Worm (Caenorhabditis elegans): ENCODE measurements around the gene C35D6.13.
A peak's percentile ranks its signal among the peaks of the same experiment; 100 is the strongest.

C35D6.13 gene

ce11 chrIV:16380278-16380677 is 43.5 kb downstream of the C35D6.13 start:
- TF ChIP-seq skn-1 (tag; optimal IDR thresholded peaks at IDR 0.05) (no peak), eor-1 (tag; optimal IDR thresholded peaks at IDR 0.05) (no peak), elt-2 (tag; optimal IDR thresholded peaks at IDR 0.05) (no peak), ceh-16 (tag; optimal IDR thresholded peaks at IDR 0.05) (no peak), nhr-76 (tag; optimal IDR thresholded peaks at IDR 0.05) (no peak), jun-1 (tag; optimal IDR thresholded peaks at IDR 0.05) (no peak), nhr-11 (tag; optimal IDR thresholded peaks at IDR 0.05) (no peak)

ce11 chrIV:16380937-16381336 is 44.1 kb downstream of the C35D6.13 start:
- no peak for TF ChIP-seq hmg-11 (tag; optimal IDR thresholded peaks at IDR 0.05)
- no peak for TF ChIP-seq egl-27 (tag; optimal IDR thresholded peaks at IDR 0.05)
- TF ChIP-seq nhr-28 (tag; optimal IDR thresholded peaks at IDR 0.05) = no peak
- no peak for TF ChIP-seq mml-1 (tag; optimal IDR thresholded peaks at IDR 0.05)
- TF ChIP-seq unc-62 (GFP tag; optimal IDR thresholded peaks at IDR 0.05) = no peak
- no peak for TF ChIP-seq nhr-12 (tag; optimal IDR thresholded peaks at IDR 0.05)
- TF ChIP-seq fkh-2 (tag; optimal IDR thresholded peaks at IDR 0.05) = no peak
- TF ChIP-seq pha-4 (tag; optimal IDR thresholded peaks at IDR 0.05) = no peak
- no peak for TF ChIP-seq nhr-237 (tag; optimal IDR thresholded peaks at IDR 0.05)
- TF ChIP-seq R02D3.7 (tag; optimal IDR thresholded peaks at IDR 0.05) = no peak
- no peak for TF ChIP-seq pqm-1 (tag; optimal IDR thresholded peaks at IDR 0.05)

DNA sequence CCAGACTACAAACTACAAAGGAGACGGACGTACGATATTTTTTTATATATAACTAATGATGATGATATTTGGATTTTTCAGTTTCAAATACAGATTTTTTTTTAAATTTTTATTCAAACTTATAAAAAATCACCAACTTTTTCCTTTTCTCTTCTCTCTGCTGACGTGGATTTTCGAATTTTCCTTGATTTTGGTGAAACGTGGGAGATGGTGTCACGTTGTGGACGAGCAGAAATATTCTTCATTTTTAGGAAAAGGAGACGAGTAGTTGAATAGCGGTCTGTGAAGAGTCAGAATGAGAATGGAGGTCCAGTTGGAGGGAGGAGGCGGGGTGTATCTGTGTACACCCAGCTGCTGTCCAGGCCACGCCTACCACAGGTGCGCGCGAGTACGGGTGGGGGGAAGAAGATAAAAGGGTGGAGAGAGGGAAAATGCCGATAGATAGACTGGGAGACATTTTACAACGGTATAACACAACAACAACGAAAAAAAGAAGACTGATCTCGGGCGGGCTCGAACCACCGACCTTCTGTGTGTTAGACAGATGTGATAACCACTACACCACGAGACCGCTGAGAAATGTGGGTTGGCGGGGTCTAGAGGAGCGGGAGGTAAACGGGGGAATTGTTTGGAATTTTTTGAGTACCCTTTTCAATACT is 45.2 kb downstream of the C35D6.13 start, which contains the start of gene Y7A9D.1:
TSS of gene Y7A9D.1 (minus strand) at position 283 of the 659 bp plus-strand sequence.
- TF ChIP-seq nhr-77 (tag; optimal IDR thresholded peaks at IDR 0.05) (no peak), unc-39 (tag; optimal IDR thresholded peaks at IDR 0.05) (peak; percentile 5), ZK546.5 (tag; optimal IDR thresholded peaks at IDR 0.05) (no peak), ama-1 (optimal IDR thresholded peaks at IDR 0.05) (no peak), ceh-9 (tag; optimal IDR thresholded peaks at IDR 0.05) (no peak), nhr-28 (tag; optimal IDR thresholded peaks at IDR 0.05) (no peak), ztf-4 (tag; optimal IDR thresholded peaks at IDR 0.05) (no peak), pha-4 (tag; optimal IDR thresholded peaks at IDR 0.05) (peak; percentile 35), aly-2 (tag; optimal IDR thresholded peaks at IDR 0.05) (no peak), elt-1 (tag; optimal IDR thresholded peaks at IDR 0.05) (no peak), ceh-28 (tag; optimal IDR thresholded peaks at IDR 0.05) (no peak), tbx-2 (tag; optimal IDR thresholded peaks at IDR 0.05) (peak; percentile 18), eor-1 (tag; optimal IDR thresholded peaks at IDR 0.05) (no peak), nhr-11 (tag; optimal IDR thresholded peaks at IDR 0.05) (no peak), egl-27 (tag; optimal IDR thresholded peaks at IDR 0.05) (peak; percentile 1), ztf-11 (tag; optimal IDR thresholded peaks at IDR 0.05) (no peak), nfya-1 (tag; optimal IDR thresholded peaks at IDR 0.05; ENCODE audit: insufficient read depth) (peak; percentile 55), nhr-23 (tag; optimal IDR thresholded peaks at IDR 0.05) (no peak), sea-2 (GFP tag; optimal IDR thresholded peaks at IDR 0.05) (no peak), skn-1 (tag; optimal IDR thresholded peaks at IDR 0.05) (peak; percentile 53), pqm-1 (tag; optimal IDR thresholded peaks at IDR 0.05) (no peak), nhr-76 (tag; optimal IDR thresholded peaks at IDR 0.05) (no peak), nhr-12 (tag; optimal IDR thresholded peaks at IDR 0.05) (no peak), jun-1 (tag; optimal IDR thresholded peaks at IDR 0.05) (no peak), fkh-2 (tag; optimal IDR thresholded peaks at IDR 0.05) (no peak), fos-1 (tag; optimal IDR thresholded peaks at IDR 0.05) (no peak), ceh-16 (tag; optimal IDR thresholded peaks at IDR 0.05) (no peak), hmg-11 (tag; optimal IDR thresholded peaks at IDR 0.05) (peak; percentile 65), nhr-43 (tag; optimal IDR thresholded peaks at IDR 0.05; ENCODE audit: poor library complexity, severe bottlenecking) (peak; percentile 37), unc-62 (GFP tag; optimal IDR thresholded peaks at IDR 0.05) (no peak), nhr-67 (tag; optimal IDR thresholded peaks at IDR 0.05) (no peak), daf-12 (tag; optimal IDR thresholded peaks at IDR 0.05) (no peak), mml-1 (tag; optimal IDR thresholded peaks at IDR 0.05) (no peak), R02D3.7 (tag; optimal IDR thresholded peaks at IDR 0.05) (no peak), lin-15B (tag; optimal IDR thresholded peaks at IDR 0.05) (no peak), snpc-4 (tag; optimal IDR thresholded peaks at IDR 0.05) (peak; percentile 70), ceh-82 (tag; optimal IDR thresholded peaks at IDR 0.05) (no peak), fkh-10 (GFP tag; optimal IDR thresholded peaks at IDR 0.05) (no peak), lin-39 (tag; optimal IDR thresholded peaks at IDR 0.05) (peak; percentile 39), nhr-25 (tag; optimal IDR thresholded peaks at IDR 0.05) (peak; percentile 29), nhr-237 (tag; optimal IDR thresholded peaks at IDR 0.05) (no peak), zag-1 (tag; optimal IDR thresholded peaks at IDR 0.05) (no peak), mdl-1 (tag; optimal IDR thresholded peaks at IDR 0.05) (no peak), elt-3 (tag; optimal IDR thresholded peaks at IDR 0.05) (no peak), egl-5 (tag; optimal IDR thresholded peaks at IDR 0.05) (no peak), elt-2 (tag; optimal IDR thresholded peaks at IDR 0.05) (peak; percentile 24), lsy-12 (tag; optimal IDR thresholded peaks at IDR 0.05) (no peak)

All from whole organism, L3 larva.